Fruit fly (Drosophila melanogaster): ENCODE data around the gene CG14949.

The CG14949 gene

DNA sequence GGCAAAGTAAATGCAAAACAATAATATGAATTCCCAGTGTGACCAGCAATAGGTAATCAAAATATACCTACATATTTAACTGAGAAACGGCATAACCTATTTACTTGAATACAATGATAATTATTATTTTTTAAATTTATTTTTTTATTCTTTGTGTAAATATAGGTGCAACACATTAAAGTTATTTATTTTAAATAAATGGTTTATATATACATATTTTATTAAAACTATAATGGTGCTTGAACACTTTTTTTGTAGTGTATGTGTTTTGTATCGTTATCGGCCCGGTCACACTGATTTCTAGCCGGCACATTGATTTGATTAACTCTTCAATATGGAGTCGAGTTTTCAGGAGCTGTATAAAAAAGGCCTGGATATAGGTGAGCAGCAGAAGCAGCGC lies 8.6 kb upstream of the CG14949 start, which contains the start of the genes ProRS-m, CG42304 and Snup (continued):
- no peak for TF ChIP-seq Atf3 (GFP tag; optimal IDR thresholded peaks at IDR 0.05)
- no peak for TF ChIP-seq CG11247 (GFP tag; IDR thresholded peaks at IDR 0.05)
- TF ChIP-seq CG3838 (GFP tag; optimal IDR thresholded peaks at IDR 0.05): no peak
- no peak for TF ChIP-seq exex (tag; optimal IDR thresholded peaks at IDR 0.05)
- TF ChIP-seq Nf-YA (GFP tag; IDR thresholded peaks at IDR 0.05): peak; percentile 42; the same call in 1 of the 2 replicates
- no peak for TF ChIP-seq kay (GFP tag; optimal IDR thresholded peaks at IDR 0.05)
- TF ChIP-seq ems (GFP tag; optimal IDR thresholded peaks at IDR 0.05): no peak
- TF ChIP-seq dati (GFP tag; IDR thresholded peaks at IDR 0.05): no peak
- TF ChIP-seq BtbVII (GFP tag; optimal IDR thresholded peaks at IDR 0.05): no peak
- no peak for TF ChIP-seq CG11560 (tag; IDR thresholded peaks at IDR 0.05)
- TF ChIP-seq psq (GFP tag; optimal IDR thresholded peaks at IDR 0.05): no peak
- no peak for TF ChIP-seq Sox100B (GFP tag; optimal IDR thresholded peaks at IDR 0.05)
- TF ChIP-seq bsh (GFP tag; optimal IDR thresholded peaks at IDR 0.05): no peak
- peak; percentile 71 for TF ChIP-seq MBD-R2 (GFP tag; IDR thresholded peaks at IDR 0.05)
- no peak for TF ChIP-seq kah (GFP tag; optimal IDR thresholded peaks at IDR 0.05)
- no peak for TF ChIP-seq repo (GFP tag; optimal IDR thresholded peaks at IDR 0.05)
- TF ChIP-seq ewg (GFP tag; optimal IDR thresholded peaks at IDR 0.05): peak; percentile 29
- no peak for TF ChIP-seq chn (GFP tag; optimal IDR thresholded peaks at IDR 0.05)
- TF ChIP-seq Hr78 (GFP tag; optimal IDR thresholded peaks at IDR 0.05): no peak
- TF ChIP-seq CG13287 (GFP tag; IDR thresholded peaks at IDR 0.05; ENCODE audit: partially characterized antibody): peak; percentile 62
- no peak for TF ChIP-seq ci (GFP tag; IDR thresholded peaks at IDR 0.05)
- no peak for TF ChIP-seq Antp (GFP tag; optimal IDR thresholded peaks at IDR 0.05)
- no peak for TF ChIP-seq Lim3 (GFP tag; IDR thresholded peaks at IDR 0.05)
- TF ChIP-seq CG32767 (GFP tag; IDR thresholded peaks at IDR 0.05): peak; percentile 64; the same call in 1 of the 2 replicates
- TF ChIP-seq tio (GFP tag; optimal IDR thresholded peaks at IDR 0.05): no peak
- TF ChIP-seq Dref (GFP tag; IDR thresholded peaks at IDR 0.05): no peak
- no peak for TF ChIP-seq insv (GFP tag; optimal IDR thresholded peaks at IDR 0.05)
- no peak for TF ChIP-seq CG10462 (GFP tag; optimal IDR thresholded peaks at IDR 0.05)
- TF ChIP-seq esg (GFP tag; conservative IDR thresholded peaks at IDR 0.05): peak; percentile 65
- no peak for TF ChIP-seq mld (GFP tag; IDR thresholded peaks at IDR 0.05; ENCODE audit: partially characterized antibody)
- TF ChIP-seq unc-4 (GFP tag; IDR thresholded peaks at IDR 0.05; ENCODE audit: partially characterized antibody): no peak
- peak; percentile 15 for TF ChIP-seq Dp (GFP tag; optimal IDR thresholded peaks at IDR 0.05)
- TF ChIP-seq lola (GFP tag; optimal IDR thresholded peaks at IDR 0.05): no peak
- 0 out of 2 replicates have a peak, but pooled peaks have one; percentile 32 for TF ChIP-seq CG14014 (GFP tag; IDR thresholded peaks at IDR 0.05)
- no peak for TF ChIP-seq sim (GFP tag; IDR thresholded peaks at IDR 0.05)
- no peak for TF ChIP-seq gro (GFP tag; optimal IDR thresholded peaks at IDR 0.05)
- TF ChIP-seq CG3995 (GFP tag; optimal IDR thresholded peaks at IDR 0.05): no peak
- TF ChIP-seq CG9727 (GFP tag; optimal IDR thresholded peaks at IDR 0.05): peak; percentile 56
- TF ChIP-seq NfI (GFP tag; optimal IDR thresholded peaks at IDR 0.05): no peak
- TF ChIP-seq CG15479 (GFP tag; optimal IDR thresholded peaks at IDR 0.05): no peak
- peak; percentile 83 for TF ChIP-seq CG12391 (tag; optimal IDR thresholded peaks at IDR 0.05)
- TF ChIP-seq CG2199 (GFP tag; IDR thresholded peaks at IDR 0.05): no peak
- no peak for TF ChIP-seq CG8290 (GFP tag; optimal IDR thresholded peaks at IDR 0.05)
- no peak for TF ChIP-seq CG8290 (tag; optimal IDR thresholded peaks at IDR 0.05)
- no peak for TF ChIP-seq ac (GFP tag; optimal IDR thresholded peaks at IDR 0.05)
- no peak for TF ChIP-seq Jarid2 (GFP tag; optimal IDR thresholded peaks at IDR 0.05)
- TF ChIP-seq Oli (tag; optimal IDR thresholded peaks at IDR 0.05): peak; percentile 16
